Fruit fly (Drosophila melanogaster) whole organism, prepupa: ENCODE measurements around the gene wdn.

ENCODE experiments used
- Blimp-1 ChIP-seq: fragments of 200-800 bp; sonication (Bioruptor generic); optimal IDR thresholded peaks from 3 replicates; lab custom pipeline; 2017; ENCODE audit warnings: missing biosample characterization, missing genetic modification characterization, mild to moderate bottlenecking, moderate library complexity, missing genetic modification reagents
- CG6808 ChIP-seq: fragments of 200-800 bp; sonication (Bioruptor generic); optimal IDR thresholded peaks from 3 replicates; lab custom pipeline; 2017; ENCODE audit warnings: missing biosample characterization, missing genetic modification characterization, mild to moderate bottlenecking, moderate library complexity, missing genetic modification reagents
- CG6854 ChIP-seq: fragments of 200-800 bp; sonication (Bioruptor generic); optimal IDR thresholded peaks from 2 replicates; lab custom pipeline; 2017; ENCODE audit warnings: missing biosample characterization, mild to moderate bottlenecking, missing genetic modification characterization
- CG8319 ChIP-seq: fragments of 200-800 bp; sonication (Bioruptor generic); optimal IDR thresholded peaks from 3 replicates; lab custom pipeline; 2016; ENCODE audit warnings: missing biosample characterization, missing genetic modification characterization
- Hr38 ChIP-seq: sonication (Bioruptor generic); optimal IDR thresholded peaks from 2 replicates; lab custom pipeline; 2016; ENCODE audit warnings: missing biosample characterization, missing genetic modification characterization
- achi ChIP-seq: fragments of 200-800 bp; sonication (Bioruptor generic); optimal IDR thresholded peaks from 3 replicates; lab custom pipeline; 2016; ENCODE audit warnings: missing biosample characterization, missing genetic modification characterization
- dac ChIP-seq: fragments of 200-800 bp; sonication (Bioruptor generic); optimal IDR thresholded peaks from 2 replicates; lab custom pipeline; 2017; ENCODE audit warnings: missing biosample characterization, mild to moderate bottlenecking, missing genetic modification characterization
- fd85E ChIP-seq: fragments of 200-800 bp; sonication (Bioruptor generic); optimal IDR thresholded peaks from 3 replicates; lab custom pipeline; 2016; ENCODE audit warnings: missing biosample characterization, missing genetic modification characterization
- fkh ChIP-seq: fragments of 200-800 bp; sonication (Bioruptor generic); optimal IDR thresholded peaks from 3 replicates; lab custom pipeline; 2017; ENCODE audit warnings: missing biosample characterization, mild to moderate bottlenecking, missing genetic modification characterization, moderate library complexity
- spab ChIP-seq: fragments of 200-800 bp; sonication (Bioruptor generic); optimal IDR thresholded peaks from 2 replicates; lab custom pipeline; 2017; ENCODE audit warnings: missing biosample characterization, mild to moderate bottlenecking, missing genetic modification characterization, missing genetic modification reagents

DNA sequence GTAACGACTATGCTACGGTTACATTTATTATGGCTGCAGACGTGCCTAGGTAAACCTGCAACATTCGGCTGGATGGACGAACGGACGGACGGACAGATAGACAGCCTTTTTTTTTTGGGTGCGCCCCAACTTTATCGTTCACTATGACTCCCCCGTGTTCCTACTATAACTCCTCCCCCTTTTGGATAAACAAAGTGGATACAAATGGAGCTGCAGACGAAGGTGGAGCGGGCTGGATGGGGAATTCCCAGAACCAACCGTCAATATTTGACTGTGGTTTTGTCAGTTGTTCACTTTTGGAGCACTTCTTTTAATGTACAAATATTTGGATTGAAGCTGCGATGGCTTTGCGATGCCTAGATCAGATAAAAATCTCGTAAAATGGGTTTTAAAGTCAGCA is 45.0 kb upstream of the wdn start:
- TF ChIP-seq Hr38 (GFP tag; lab: Kevin White, UChicago): no peak
- no peak for TF ChIP-seq CG6808 (GFP tag; lab: Kevin White, UChicago)
- no peak for TF ChIP-seq dac (GFP tag; lab: Kevin White, UChicago)
- TF ChIP-seq fkh (GFP tag; lab: Kevin White, UChicago): peak; percentile 60
- no peak for TF ChIP-seq CG6854 (GFP tag; lab: Kevin White, UChicago)
- no peak for TF ChIP-seq Blimp-1
- TF ChIP-seq spab (GFP tag; lab: Kevin White, UChicago): no peak
- TF ChIP-seq CG8319: no peak
- no peak for TF ChIP-seq fd85E (GFP tag; lab: Kevin White, UChicago)
- no peak for TF ChIP-seq achi
